Worm (Caenorhabditis elegans) whole organism, L3 larva: ENCODE measurements around the gene clec-219.

ENCODE experiments used
- R02D3.7 ChIP-seq: fragments of 150-350 bp; optimal IDR thresholded peaks from 2 replicates; lab custom pipeline; 2014; ENCODE audit warnings: missing biosample characterization, missing genetic modification characterization
- ZK546.5 ChIP-seq: sonication (generic microtip); optimal IDR thresholded peaks from 2 replicates; lab custom pipeline; 2017; ENCODE audit warnings: missing biosample characterization, missing genetic modification characterization
- ceh-82 ChIP-seq: fragments of 150-350 bp; optimal IDR thresholded peaks from 2 replicates; lab custom pipeline; 2014; ENCODE audit warnings: missing biosample characterization, missing genetic modification characterization
- hmg-11 ChIP-seq: sonication (generic microtip); optimal IDR thresholded peaks from 2 replicates; lab custom pipeline; 2016; ENCODE audit warnings: missing genetic modification characterization, missing compliant biosample characterization
- lin-39 ChIP-seq: fragments of 150-350 bp; optimal IDR thresholded peaks from 2 replicates; lab custom pipeline; 2018; ENCODE audit warnings: missing biosample characterization, missing genetic modification reagents, missing genetic modification characterization
- nhr-11 ChIP-seq: fragments of 150-350 bp; optimal IDR thresholded peaks from 2 replicates; lab custom pipeline; 2014; ENCODE audit warnings: missing biosample characterization, missing genetic modification characterization
- nhr-12 ChIP-seq: fragments of 150-350 bp; optimal IDR thresholded peaks from 2 replicates; lab custom pipeline; 2014; ENCODE audit warnings: missing biosample characterization, missing genetic modification characterization
- nhr-43 ChIP-seq: sonication (generic microtip); optimal IDR thresholded peaks from 2 replicates; lab custom pipeline; 2016; ENCODE audit warnings: mild to moderate bottlenecking, missing genetic modification characterization, missing compliant biosample characterization; ENCODE audit not compliant: poor library complexity, severe bottlenecking
- nhr-77 ChIP-seq: fragments of 150-350 bp; optimal IDR thresholded peaks from 2 replicates; lab custom pipeline; 2014; ENCODE audit warnings: missing biosample characterization, missing genetic modification characterization
- pqm-1 ChIP-seq: fragments of 150-350 bp; optimal IDR thresholded peaks from 2 replicates; lab custom pipeline; 2017; ENCODE audit warnings: missing biosample characterization, missing genetic modification characterization, inconsistent platforms
- sea-2 ChIP-seq: fragments of 150-350 bp; sonication (generic microtip); optimal IDR thresholded peaks from 4 replicates; lab custom pipeline; 2014; ENCODE audit warnings: missing biosample characterization, missing genetic modification reagents, missing genetic modification characterization
- skn-1 ChIP-seq: fragments of 150-350 bp; optimal IDR thresholded peaks from 2 replicates; lab custom pipeline; 2014; ENCODE audit warnings: missing biosample characterization, missing genetic modification characterization
- unc-62 ChIP-seq: fragments of 150-350 bp; sonication (generic microtip); optimal IDR thresholded peaks from 4 replicates; lab custom pipeline; 2014; ENCODE audit warnings: missing biosample characterization, missing genetic modification reagents, missing genetic modification characterization
- zag-1 ChIP-seq: fragments of 150-350 bp; optimal IDR thresholded peaks from 2 replicates; lab custom pipeline; 2014; ENCODE audit warnings: missing biosample characterization, missing genetic modification characterization

DNA sequence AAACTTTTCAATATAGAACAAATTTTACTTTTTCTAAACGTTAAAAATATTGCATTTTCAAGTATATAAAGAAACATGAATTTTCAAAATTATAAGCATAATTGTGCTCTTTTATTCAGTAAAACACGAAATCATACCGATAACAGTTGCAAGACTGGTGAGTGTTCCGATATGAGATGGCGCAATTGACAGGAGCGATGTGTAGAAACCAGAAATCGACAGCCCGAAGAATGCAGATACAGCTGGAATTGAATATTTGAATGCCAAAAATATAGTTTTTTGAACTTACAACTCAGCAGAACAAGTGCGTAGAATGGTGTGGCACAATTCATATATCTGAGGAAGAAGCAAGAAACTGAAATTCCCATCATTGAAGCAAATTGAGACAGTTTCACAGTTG lies 35.3 kb upstream of the clec-219 start:
- TF ChIP-seq unc-62 (GFP tag; lab: Kevin White, UChicago) = no peak
- TF ChIP-seq lin-39 (tag; lab: Kevin White, UChicago) = no peak
- no peak for TF ChIP-seq R02D3.7 (tag; lab: Kevin White, UChicago)
- TF ChIP-seq pqm-1 (tag; lab: Kevin White, UChicago) = no peak
- TF ChIP-seq nhr-12 (tag; lab: Kevin White, UChicago) = no peak
- no peak for TF ChIP-seq hmg-11 (tag; lab: Kevin White, UChicago)
- no peak for TF ChIP-seq sea-2 (GFP tag; lab: Kevin White, UChicago)
- no peak for TF ChIP-seq zag-1 (tag; lab: Kevin White, UChicago)
- no peak for TF ChIP-seq ceh-82 (tag; lab: Kevin White, UChicago)
- TF ChIP-seq nhr-43 (tag; lab: Kevin White, UChicago) = no peak
- TF ChIP-seq skn-1 (tag; lab: Kevin White, UChicago) = no peak
- TF ChIP-seq nhr-11 (tag; lab: Kevin White, UChicago) = no peak
- no peak for TF ChIP-seq nhr-77 (tag; lab: Kevin White, UChicago)
- no peak for TF ChIP-seq ZK546.5
